Fruit fly (Drosophila melanogaster) whole organism, embryonic: Measurements from ENCODE around the gene cbt.

Source experiments
- Aef1 ChIP-seq: fragments of 200-800 bp; sonication (Bioruptor generic); IDR thresholded peaks from 3 replicates; pipeline ENCODE4 v1.3.6; 2022; ENCODE audit warnings: missing biosample characterization, missing genetic modification characterization
- Blimp-1 ChIP-seq: fragments of 200-800 bp; sonication (Bioruptor generic); optimal IDR thresholded peaks from 3 replicates; lab custom pipeline; 2018; ENCODE audit warnings: missing biosample characterization, missing genetic modification characterization, mild to moderate bottlenecking, moderate library complexity, missing genetic modification reagents
- CG12104 ChIP-seq: fragments of 200-800 bp; sonication (Bioruptor generic); optimal IDR thresholded peaks from 3 replicates; lab custom pipeline; 2016; ENCODE audit warnings: missing biosample characterization, missing genetic modification characterization
- CG12744 ChIP-seq: fragments of 200-800 bp; sonication (Bioruptor generic); optimal IDR thresholded peaks from 2 replicates; lab custom pipeline; 2016; ENCODE audit warnings: missing biosample characterization, missing genetic modification characterization
- CG14014 ChIP-seq: fragments of 200-800 bp; sonication (Bioruptor generic); IDR thresholded peaks from 2 replicates; pipeline ENCODE4 v1.3.6; 2022; ENCODE audit warnings: missing biosample characterization, missing genetic modification characterization
- CG15073 ChIP-seq: fragments of 200-800 bp; sonication (Bioruptor generic); optimal IDR thresholded peaks from 2 replicates; lab custom pipeline; 2016; ENCODE audit warnings: missing biosample characterization, missing genetic modification characterization
- CG17385 ChIP-seq: fragments of 200-800 bp; sonication (Bioruptor generic); optimal IDR thresholded peaks from 3 replicates; lab custom pipeline; 2018; ENCODE audit warnings: missing biosample characterization, mild to moderate bottlenecking, missing genetic modification characterization
- CG17612 ChIP-seq: fragments of 200-800 bp; sonication (Bioruptor generic); IDR thresholded peaks from 2 replicates; pipeline ENCODE4 v1.3.6; 2022; ENCODE audit warnings: missing biosample characterization, missing genetic modification characterization
- CG18476 ChIP-seq: fragments of 200-800 bp; sonication (Bioruptor generic); optimal IDR thresholded peaks from 2 replicates; lab custom pipeline; 2016; ENCODE audit warnings: missing biosample characterization, mild to moderate bottlenecking, missing genetic modification characterization
- CG18599 ChIP-seq: fragments of 200-800 bp; sonication (Bioruptor generic); optimal IDR thresholded peaks from 3 replicates; lab custom pipeline; 2017; ENCODE audit warnings: missing biosample characterization, missing genetic modification characterization, mild to moderate bottlenecking, moderate library complexity, missing genetic modification reagents
- CG2199 ChIP-seq: fragments of 200-800 bp; sonication (Bioruptor generic); IDR thresholded peaks from 3 replicates; pipeline ENCODE4 v1.3.6; 2022; ENCODE audit warnings: missing biosample characterization, missing genetic modification characterization
- CG2202 ChIP-seq: fragments of 200-800 bp; sonication (Bioruptor generic); optimal IDR thresholded peaks from 2 replicates; lab custom pipeline; 2018; ENCODE audit warnings: missing biosample characterization, mild to moderate bottlenecking, missing genetic modification characterization
- CG32532 ChIP-seq: fragments of 200-800 bp; sonication (Bioruptor generic); IDR thresholded peaks from 2 replicates; pipeline ENCODE4 v1.3.6; 2022; ENCODE audit warnings: missing biosample characterization, missing genetic modification characterization
- CG3281 ChIP-seq: fragments of 200-800 bp; sonication (Bioruptor generic); optimal IDR thresholded peaks from 3 replicates; lab custom pipeline; 2017; ENCODE audit warnings: missing biosample characterization, mild to moderate bottlenecking, missing genetic modification characterization
- CG34224 ChIP-seq: fragments of 200-800 bp; sonication (Bioruptor generic); IDR thresholded peaks from 3 replicates; pipeline ENCODE4 v1.3.6; 2022; ENCODE audit warnings: missing biosample characterization, missing genetic modification characterization; ENCODE audit not compliant: partially characterized antibody
- CG34422 ChIP-seq: fragments of 200-800 bp; sonication (Bioruptor generic); IDR thresholded peaks from 3 replicates; pipeline ENCODE4 v1.3.6; 2022; ENCODE audit warnings: missing biosample characterization, missing genetic modification characterization
- CG5180 ChIP-seq: fragments of 200-800 bp; sonication (Bioruptor generic); optimal IDR thresholded peaks from 3 replicates; lab custom pipeline; 2017; ENCODE audit warnings: missing biosample characterization, missing genetic modification characterization, mild to moderate bottlenecking, moderate library complexity, missing genetic modification reagents
- CG8281 ChIP-seq: fragments of 200-800 bp; sonication (Bioruptor generic); optimal IDR thresholded peaks from 2 replicates; lab custom pipeline; 2018; ENCODE audit warnings: missing biosample characterization, mild to moderate bottlenecking, missing genetic modification characterization, moderate library complexity
- CTCF ChIP-seq: fragments of 200-800 bp; sonication (Bioruptor generic); optimal IDR thresholded peaks from 2 replicates; lab custom pipeline; 2017; ENCODE audit warnings: missing biosample characterization, mild to moderate bottlenecking, missing genetic modification characterization, moderate library complexity
- Doc3 ChIP-seq: fragments of 200-800 bp; sonication (Bioruptor generic); IDR thresholded peaks from 3 replicates; pipeline ENCODE4 v1.3.6; 2022; ENCODE audit warnings: missing biosample characterization, missing genetic modification characterization; ENCODE audit not compliant: partially characterized antibody
- Drgx ChIP-seq: fragments of 200-800 bp; sonication (Bioruptor generic); IDR thresholded peaks from 2 replicates; pipeline ENCODE4 v1.3.6; 2022; ENCODE audit warnings: missing biosample characterization, missing genetic modification characterization
- Eip74EF ChIP-seq, 2 experiments: fragments of 200-800 bp in 1 of 2; fragments of >200 bp in 1 of 2; sonication (Bioruptor generic) in 1 of 2; optimal IDR thresholded peaks; 2 replicates each; lab custom pipeline; 2017 to 2019; ENCODE audit warnings: missing biosample characterization in 2 of 2, missing genetic modification characterization in 2 of 2, mild to moderate bottlenecking in 1 of 2, moderate library complexity in 1 of 2
- Elba2 ChIP-seq: fragments of 200-800 bp; sonication (Bioruptor generic); optimal IDR thresholded peaks from 3 replicates; lab custom pipeline; 2016; ENCODE audit warnings: missing biosample characterization, missing genetic modification characterization
- GATAe ChIP-seq: fragments of 200-800 bp; sonication (Bioruptor generic); conservative IDR thresholded peaks from 2 replicates; pipeline ENCODE4 v1.3.6; 2022; ENCODE audit warnings: missing biosample characterization, missing genetic modification characterization
- Hr3 ChIP-seq: fragments of 200-800 bp; sonication (Bioruptor generic); optimal IDR thresholded peaks from 3 replicates; lab custom pipeline; 2016; ENCODE audit warnings: missing biosample characterization, missing genetic modification characterization
- Jarid2 ChIP-seq: fragments of 200-800 bp; sonication (Bioruptor generic); optimal IDR thresholded peaks from 3 replicates; lab custom pipeline; 2017; ENCODE audit warnings: mild to moderate bottlenecking, missing biosample characterization, missing genetic modification reagents, missing genetic modification characterization
- NK7.1 ChIP-seq: fragments of 200-800 bp; sonication (Bioruptor generic); optimal IDR thresholded peaks from 3 replicates; lab custom pipeline; 2016; ENCODE audit warnings: missing biosample characterization, missing genetic modification characterization
- Nf-YA ChIP-seq: fragments of 200-800 bp; sonication (Bioruptor generic); IDR thresholded peaks from 2 replicates; pipeline ENCODE4 v1.3.6; 2022; ENCODE audit warnings: missing biosample characterization, missing genetic modification characterization
- NfI ChIP-seq: fragments of 200-800 bp; sonication (Bioruptor generic); optimal IDR thresholded peaks from 3 replicates; lab custom pipeline; 2018; ENCODE audit warnings: missing biosample characterization, mild to moderate bottlenecking, missing genetic modification characterization, moderate library complexity
- Ssrp ChIP-seq: fragments of 200-800 bp; sonication (Bioruptor generic); optimal IDR thresholded peaks from 2 replicates; lab custom pipeline; 2018; ENCODE audit warnings: missing biosample characterization, mild to moderate bottlenecking, missing genetic modification characterization, moderate library complexity
- cg ChIP-seq: fragments of 200-800 bp; sonication (Bioruptor generic); optimal IDR thresholded peaks from 3 replicates; lab custom pipeline; 2019; ENCODE audit warnings: missing biosample characterization, mild to moderate bottlenecking, missing genetic modification characterization, moderate library complexity
- crc ChIP-seq: fragments of 200-800 bp; sonication (Bioruptor generic); optimal IDR thresholded peaks from 2 replicates; lab custom pipeline; 2016; ENCODE audit warnings: missing biosample characterization, missing genetic modification characterization
- gce ChIP-seq: fragments of 200-800 bp; sonication (Bioruptor generic); IDR thresholded peaks from 3 replicates; pipeline ENCODE4 v1.3.6; 2022; ENCODE audit warnings: missing biosample characterization, missing genetic modification characterization
- grau ChIP-seq: fragments of 200-800 bp; optimal IDR thresholded peaks from 3 replicates; lab custom pipeline; 2019; ENCODE audit warnings: missing biosample characterization, mild to moderate bottlenecking, missing genetic modification characterization, moderate library complexity
- hb ChIP-seq: fragments of 200-800 bp; sonication (Bioruptor generic); IDR thresholded peaks from 3 replicates; pipeline ENCODE4 v1.3.6; 2022; ENCODE audit warnings: missing biosample characterization, missing genetic modification characterization; ENCODE audit not compliant: partially characterized antibody
- insv ChIP-seq, 2 experiments: fragments of 200-800 bp; sonication (Bioruptor generic); optimal IDR thresholded peaks; 3 replicates each; lab custom pipeline; 2016 to 2018; ENCODE audit warnings: missing biosample characterization in 2 of 2, missing genetic modification characterization in 2 of 2
- lab ChIP-seq: fragments of 200-800 bp; sonication (Bioruptor generic); optimal IDR thresholded peaks from 3 replicates; lab custom pipeline; 2017; ENCODE audit warnings: missing biosample characterization, missing genetic modification characterization, mild to moderate bottlenecking, moderate library complexity, missing genetic modification reagents
- mirr ChIP-seq: fragments of 200-800 bp; sonication (Bioruptor generic); optimal IDR thresholded peaks from 3 replicates; lab custom pipeline; 2018; ENCODE audit warnings: missing biosample characterization, mild to moderate bottlenecking, missing genetic modification characterization
- ssp ChIP-seq: fragments of 200-800 bp; sonication (Bioruptor generic); IDR thresholded peaks from 2 replicates; pipeline ENCODE4 v1.3.6; 2022; ENCODE audit warnings: missing biosample characterization, missing genetic modification characterization
- stc ChIP-seq: fragments of 200-800 bp; sonication (Bioruptor generic); IDR thresholded peaks from 2 replicates; pipeline ENCODE4 v1.3.6; 2022; ENCODE audit warnings: missing biosample characterization, missing genetic modification characterization
- sug ChIP-seq: fragments of 200-800 bp; optimal IDR thresholded peaks from 2 replicates; lab custom pipeline; 2019; ENCODE audit warnings: missing biosample characterization, mild to moderate bottlenecking, missing genetic modification characterization, moderate library complexity
- tap ChIP-seq: fragments of 200-800 bp; optimal IDR thresholded peaks from 3 replicates; lab custom pipeline; 2019; ENCODE audit warnings: missing biosample characterization, mild to moderate bottlenecking, missing genetic modification characterization, moderate library complexity
- tgo ChIP-seq: fragments of 200-800 bp; sonication (Bioruptor generic); IDR thresholded peaks from 3 replicates; pipeline ENCODE4 v1.3.6; 2022; ENCODE audit warnings: missing biosample characterization, missing genetic modification characterization
- tll ChIP-seq, 2 experiments: fragments of 200-800 bp in 1 of 2; fragments of >200 bp in 1 of 2; sonication (Bioruptor generic) in 1 of 2; optimal IDR thresholded peaks; 2 replicates each; lab custom pipeline; 2017 to 2019; ENCODE audit warnings: missing biosample characterization in 2 of 2, missing genetic modification characterization in 2 of 2, mild to moderate bottlenecking in 1 of 2, moderate library complexity in 1 of 2
- twi ChIP-seq: fragments of 200-800 bp; optimal IDR thresholded peaks from 2 replicates; lab custom pipeline; 2019; ENCODE audit warnings: missing biosample characterization, mild to moderate bottlenecking, missing genetic modification characterization, moderate library complexity
- vvl ChIP-seq: fragments of 200-800 bp; sonication (Bioruptor generic); IDR thresholded peaks from 2 replicates; pipeline ENCODE4 v1.3.6; 2022; ENCODE audit warnings: missing biosample characterization, missing genetic modification characterization
- wek ChIP-seq: fragments of 200-800 bp; sonication (Bioruptor generic); optimal IDR thresholded peaks from 3 replicates; lab custom pipeline; 2018; ENCODE audit warnings: missing biosample characterization, mild to moderate bottlenecking, missing genetic modification characterization, moderate library complexity

The cbt gene

dm6 chr2L:451705-452472 lies 27.6 kb downstream of the cbt start (continued):
- TF ChIP-seq wek (GFP tag; lab: Kevin White, UChicago) (no peak), CG2199 (GFP tag; lab: Robert Waterston, UW) (no peak), Nf-YA (GFP tag; lab: Robert Waterston, UW) (no peak), tgo (GFP tag; lab: Robert Waterston, UW) (no peak), CG3281 (GFP tag; lab: Kevin White, UChicago) (no peak), hb (GFP tag; lab: Robert Waterston, UW) (no peak), CG12744 (GFP tag; lab: Kevin White, UChicago) (no peak), CG5180 (GFP tag; lab: Kevin White, UChicago) (no peak), CG32532 (GFP tag; lab: Robert Waterston, UW) (no peak), grau (tag; lab: Kevin White, UChicago) (peak; percentile 56), Doc3 (GFP tag; lab: Robert Waterston, UW) (no peak), mirr (peak; percentile 77), CG18599 (no peak), Hr3 (GFP tag; lab: Kevin White, UChicago) (no peak), sug (tag; lab: Kevin White, UChicago) (peak; percentile 96), CG15073 (no peak), Drgx (peak; percentile 54), cg (GFP tag; lab: Kevin White, UChicago) (no peak), ssp (no peak), NK7.1 (no peak), CG12104 (GFP tag; lab: Kevin White, UChicago) (no peak), CG17612 (GFP tag; lab: Robert Waterston, UW) (no peak), twi (tag; lab: Kevin White, UChicago) (no peak), GATAe (GFP tag; lab: Robert Waterston, UW) (peak; percentile 23; the same call in 1 of the 2 replicates), CG14014 (GFP tag; lab: Robert Waterston, UW) (0 out of 2 replicates have a peak, but pooled peaks have one; percentile 10), CG34422 (GFP tag; lab: Robert Waterston, UW) (no peak)

DNA sequence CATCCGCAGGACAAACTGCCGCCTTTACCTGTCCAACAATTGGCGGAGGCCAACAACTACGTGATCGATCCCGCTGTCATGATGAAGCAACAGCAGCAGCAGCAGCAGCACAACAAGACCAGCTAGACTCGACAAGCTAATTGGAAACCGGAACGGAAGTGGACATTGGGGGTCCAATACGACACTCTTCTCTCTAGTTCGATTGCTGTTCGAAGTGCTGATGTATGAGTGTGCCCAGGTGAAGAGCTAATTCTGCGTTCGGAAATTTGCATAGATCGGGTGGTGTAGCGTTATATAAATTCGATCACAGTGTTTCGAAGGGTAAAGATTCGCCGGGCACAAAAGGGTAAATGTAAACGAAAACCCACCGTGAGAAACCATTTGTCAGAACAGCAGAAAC lies 32.4 kb downstream of the cbt start:
- TF ChIP-seq stc, result no peak
- TF ChIP-seq insv (GFP tag; optimal IDR thresholded peaks at IDR 0.05; lab: Kevin White, UChicago), result peak in 1 of 2 experiments; percentile 71
- no peak for TF ChIP-seq tap
- TF ChIP-seq Elba2 (GFP tag; lab: Kevin White, UChicago), result peak; percentile 80

- peak; percentile 93 for TF ChIP-seq vvl
- no peak for TF ChIP-seq CTCF (GFP tag; lab: Kevin White, UChicago)
- peak; percentile 84 for TF ChIP-seq Blimp-1 (GFP tag; lab: Kevin White, UChicago)
- TF ChIP-seq CG17385, result peak; percentile 75
- peak; percentile 65 for TF ChIP-seq lab (GFP tag; lab: Kevin White, UChicago)
- peak; percentile 81 for TF ChIP-seq CG2202 (tag; lab: Kevin White, UChicago)
- TF ChIP-seq Eip74EF (GFP tag; optimal IDR thresholded peaks at IDR 0.05; lab: Kevin White, UChicago), result peak in 1 of 2 experiments; percentile 33
- peak; percentile 89 for TF ChIP-seq gce
- TF ChIP-seq crc, result peak; percentile 57
- TF ChIP-seq CG8281 (tag; lab: Kevin White, UChicago), result peak; percentile 47
- TF ChIP-seq CG18476, result peak; percentile 53
- TF ChIP-seq Jarid2 (GFP tag; lab: Kevin White, UChicago), result peak; percentile 4
- TF ChIP-seq Aef1 (GFP tag; lab: Robert Waterston, UW), result peak; percentile 67
- TF ChIP-seq CG34224 (GFP tag; lab: Robert Waterston, UW), result no peak
- TF ChIP-seq NfI, result peak; percentile 75
- TF ChIP-seq Ssrp, result peak; percentile 76
- TF ChIP-seq tll (GFP tag; optimal IDR thresholded peaks at IDR 0.05; lab: Kevin White, UChicago), result no peak
These were observed 37.4 kb downstream of the cbt start for dm6 chr2L:441927-442691.
